Worm (Caenorhabditis elegans) whole organism, L3 larva: ENCODE measurements around the gene sri-21.

Source experiments
- ceh-82 ChIP-seq: fragments of 150-350 bp; optimal IDR thresholded peaks from 2 replicates; lab custom pipeline; 2014; ENCODE audit warnings: missing biosample characterization, missing genetic modification characterization
- elt-3 ChIP-seq, 3 experiments: fragments of 150-350 bp in 1 of 3; sonication (generic microtip) in 2 of 3; optimal IDR thresholded peaks; 2 replicates in 2 of 3; 4 replicates in 1 of 3; lab custom pipeline; 2014 to 2017; ENCODE audit warnings: missing biosample characterization in 3 of 3, missing genetic modification characterization in 3 of 3
- nhr-23 ChIP-seq: fragments of 150-350 bp; optimal IDR thresholded peaks from 2 replicates; lab custom pipeline; 2014; ENCODE audit warnings: missing biosample characterization, missing genetic modification reagents, missing genetic modification characterization
- nhr-25 ChIP-seq: sonication (generic microtip); optimal IDR thresholded peaks from 2 replicates; lab custom pipeline; 2017; ENCODE audit warnings: missing biosample characterization, missing genetic modification characterization
- nhr-28 ChIP-seq: fragments of 150-350 bp; optimal IDR thresholded peaks from 2 replicates; lab custom pipeline; 2014; ENCODE audit warnings: missing biosample characterization, missing genetic modification characterization
- nhr-43 ChIP-seq: sonication (generic microtip); optimal IDR thresholded peaks from 2 replicates; lab custom pipeline; 2016; ENCODE audit warnings: mild to moderate bottlenecking, missing genetic modification characterization, missing compliant biosample characterization; ENCODE audit not compliant: poor library complexity, severe bottlenecking
- nhr-77 ChIP-seq: fragments of 150-350 bp; optimal IDR thresholded peaks from 2 replicates; lab custom pipeline; 2014; ENCODE audit warnings: missing biosample characterization, missing genetic modification characterization
- sea-2 ChIP-seq: fragments of 150-350 bp; sonication (generic microtip); optimal IDR thresholded peaks from 4 replicates; lab custom pipeline; 2014; ENCODE audit warnings: missing biosample characterization, missing genetic modification reagents, missing genetic modification characterization
- unc-39 ChIP-seq: sonication (generic microtip); optimal IDR thresholded peaks from 4 replicates; lab custom pipeline; 2017; ENCODE audit warnings: missing biosample characterization, missing genetic modification characterization
- unc-62 ChIP-seq: fragments of 150-350 bp; sonication (generic microtip); optimal IDR thresholded peaks from 4 replicates; lab custom pipeline; 2014; ENCODE audit warnings: missing biosample characterization, missing genetic modification reagents, missing genetic modification characterization
- zag-1 ChIP-seq: fragments of 150-350 bp; optimal IDR thresholded peaks from 2 replicates; lab custom pipeline; 2014; ENCODE audit warnings: missing biosample characterization, missing genetic modification characterization

DNA sequence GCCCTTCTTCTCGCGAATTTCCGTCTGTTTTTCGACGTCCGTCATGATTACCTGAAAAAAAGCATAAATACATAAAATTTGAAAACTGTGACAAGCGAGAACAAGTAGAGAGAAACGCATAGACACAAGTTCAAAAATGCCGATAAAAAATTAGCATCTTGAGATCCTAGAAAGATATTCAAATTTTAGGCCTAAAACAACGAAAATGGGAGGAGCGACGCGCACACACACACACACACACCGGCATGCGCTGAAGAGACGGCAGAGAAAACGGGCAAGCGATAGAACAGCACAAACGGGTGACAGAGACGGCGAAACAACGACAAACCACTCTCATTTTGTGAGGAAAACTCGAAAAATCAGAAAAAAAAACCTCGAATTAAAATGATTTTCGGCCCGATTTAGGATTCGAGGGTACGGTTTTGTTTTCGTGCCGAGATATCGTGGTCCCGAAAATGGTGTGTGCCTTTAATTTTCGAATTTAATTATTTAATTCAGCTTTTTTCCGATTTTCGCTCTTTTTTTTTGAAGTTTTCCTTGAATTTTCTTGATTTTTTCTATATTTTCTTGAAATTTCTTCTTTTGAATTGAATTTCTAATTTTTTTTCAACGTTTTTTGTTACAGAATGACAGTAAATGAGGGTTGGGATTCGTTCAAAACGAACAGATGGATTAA, 36.5 kb downstream of the sri-21 start, which contains the start of the genes rpl-11.1 and T22F3.2:
- TF ChIP-seq zag-1 (tag; lab: Kevin White, UChicago): no peak
- TF ChIP-seq nhr-77 (tag; lab: Kevin White, UChicago): no peak
- no peak for TF ChIP-seq nhr-25 (tag; lab: Kevin White, UChicago)
- no peak for TF ChIP-seq nhr-28 (tag; lab: Kevin White, UChicago)
- TF ChIP-seq unc-39: no peak
- no peak for TF ChIP-seq sea-2 (GFP tag; lab: Kevin White, UChicago)
- no peak for TF ChIP-seq elt-3 (tag; optimal IDR thresholded peaks at IDR 0.05; lab: Kevin White, UChicago)
- TF ChIP-seq unc-62 (GFP tag; lab: Kevin White, UChicago): no peak
- no peak for TF ChIP-seq ceh-82
- TF ChIP-seq nhr-23 (tag; lab: Kevin White, UChicago): no peak
- no peak for TF ChIP-seq nhr-43
